Fruit fly (Drosophila melanogaster) whole organism, embryonic: ENCODE measurements around the gene Trm1.

ENCODE experiments used
- Atf6 ChIP-seq: fragments of 200-800 bp; sonication (Bioruptor generic); IDR thresholded peaks from 2 replicates; pipeline ENCODE4 v1.3.6; 2022; ENCODE audit warnings: missing biosample characterization, missing genetic modification characterization
- BtbVII ChIP-seq: fragments of 200-800 bp; sonication (Bioruptor generic); optimal IDR thresholded peaks from 3 replicates; lab custom pipeline; 2017; ENCODE audit warnings: missing biosample characterization, mild to moderate bottlenecking, missing genetic modification characterization
- CG10274 ChIP-seq: fragments of 200-800 bp; sonication (Bioruptor generic); optimal IDR thresholded peaks from 3 replicates; lab custom pipeline; 2017; ENCODE audit warnings: missing biosample characterization, mild to moderate bottlenecking, missing genetic modification characterization
- CG10654 ChIP-seq: fragments of 200-800 bp; sonication (Bioruptor generic); optimal IDR thresholded peaks from 2 replicates; lab custom pipeline; 2016; ENCODE audit warnings: missing biosample characterization, missing genetic modification characterization
- CG13123 ChIP-seq: fragments of 200-800 bp; sonication (Bioruptor generic); optimal IDR thresholded peaks from 2 replicates; lab custom pipeline; 2016; ENCODE audit warnings: missing biosample characterization, missing genetic modification characterization
- CG14710 ChIP-seq: fragments of 200-800 bp; sonication (Bioruptor generic); optimal IDR thresholded peaks from 3 replicates; lab custom pipeline; 2019; ENCODE audit warnings: missing biosample characterization, mild to moderate bottlenecking, missing genetic modification characterization, moderate library complexity
- CG15601 ChIP-seq: fragments of 200-800 bp; sonication (Bioruptor generic); optimal IDR thresholded peaks from 3 replicates; lab custom pipeline; 2019; ENCODE audit warnings: missing biosample characterization, mild to moderate bottlenecking, missing genetic modification characterization, moderate library complexity
- CG18262 ChIP-seq: fragments of 200-800 bp; optimal IDR thresholded peaks from 3 replicates; lab custom pipeline; 2019; ENCODE audit warnings: missing biosample characterization, mild to moderate bottlenecking, missing genetic modification characterization, moderate library complexity
- CG18476 ChIP-seq: fragments of 200-800 bp; sonication (Bioruptor generic); optimal IDR thresholded peaks from 2 replicates; lab custom pipeline; 2016; ENCODE audit warnings: missing biosample characterization, mild to moderate bottlenecking, missing genetic modification characterization
- CG2129 ChIP-seq: fragments of 200-800 bp; sonication (Bioruptor generic); IDR thresholded peaks from 2 replicates; pipeline ENCODE4 v1.3.6; 2022; ENCODE audit warnings: missing biosample characterization, missing genetic modification characterization; ENCODE audit not compliant: partially characterized antibody
- CG31388 ChIP-seq: fragments of 200-800 bp; sonication (Bioruptor generic); optimal IDR thresholded peaks from 2 replicates; lab custom pipeline; 2016; ENCODE audit warnings: missing biosample characterization, missing genetic modification characterization
- CG34376 ChIP-seq: fragments of 200-800 bp; sonication (Bioruptor generic); optimal IDR thresholded peaks from 2 replicates; lab custom pipeline; 2018; ENCODE audit warnings: missing biosample characterization, mild to moderate bottlenecking, missing genetic modification characterization
- CG3838 ChIP-seq: fragments of 200-800 bp; sonication (Bioruptor generic); optimal IDR thresholded peaks from 3 replicates; lab custom pipeline; 2016; ENCODE audit warnings: missing biosample characterization, missing genetic modification characterization
- CG5953 ChIP-seq: fragments of 200-800 bp; sonication (Bioruptor generic); IDR thresholded peaks from 2 replicates; pipeline ENCODE4 v1.3.6; 2022; ENCODE audit warnings: missing biosample characterization, missing genetic modification characterization
- CG6654 ChIP-seq: fragments of 200-800 bp; sonication (Bioruptor generic); optimal IDR thresholded peaks from 2 replicates; lab custom pipeline; 2017; ENCODE audit warnings: missing biosample characterization, mild to moderate bottlenecking, missing genetic modification characterization
- CG6689 ChIP-seq: fragments of 200-800 bp; sonication (Bioruptor generic); IDR thresholded peaks from 2 replicates; pipeline ENCODE4 v1.3.6; 2022; ENCODE audit warnings: missing biosample characterization, missing genetic modification characterization
- CG8765 ChIP-seq: fragments of 200-800 bp; sonication (Bioruptor generic); IDR thresholded peaks from 2 replicates; pipeline ENCODE4 v1.3.6; 2022; ENCODE audit warnings: missing biosample characterization, missing genetic modification characterization
- CG8944 ChIP-seq: fragments of 200-800 bp; sonication (Bioruptor generic); optimal IDR thresholded peaks from 3 replicates; lab custom pipeline; 2016; ENCODE audit warnings: missing biosample characterization, missing genetic modification characterization
- CG9876 ChIP-seq: fragments of 200-800 bp; sonication (Bioruptor generic); optimal IDR thresholded peaks from 2 replicates; lab custom pipeline; 2016; ENCODE audit warnings: missing biosample characterization, missing genetic modification characterization
- CTCF ChIP-seq: fragments of 200-800 bp; sonication (Bioruptor generic); optimal IDR thresholded peaks from 2 replicates; lab custom pipeline; 2017; ENCODE audit warnings: missing biosample characterization, mild to moderate bottlenecking, missing genetic modification characterization, moderate library complexity
- Opbp ChIP-seq: fragments of 200-800 bp; sonication (Bioruptor generic); IDR thresholded peaks from 3 replicates; pipeline ENCODE4 v1.3.6; 2022; ENCODE audit warnings: missing biosample characterization, missing genetic modification characterization; ENCODE audit not compliant: partially characterized antibody
- Sry-β ChIP-seq: fragments of 200-800 bp; sonication (Bioruptor generic); optimal IDR thresholded peaks from 2 replicates; lab custom pipeline; 2018; ENCODE audit warnings: missing biosample characterization, mild to moderate bottlenecking, missing genetic modification characterization, moderate library complexity
- ac ChIP-seq: fragments of 200-800 bp; sonication (Bioruptor generic); optimal IDR thresholded peaks from 3 replicates; lab custom pipeline; 2017; ENCODE audit warnings: missing biosample characterization, mild to moderate bottlenecking, missing genetic modification characterization
- aop ChIP-seq: fragments of 200-800 bp; sonication (Bioruptor generic); IDR thresholded peaks from 2 replicates; pipeline ENCODE4 v1.3.6; 2022; ENCODE audit warnings: missing biosample characterization, missing genetic modification characterization
- ara ChIP-seq: fragments of 200-800 bp; sonication (Bioruptor generic); IDR thresholded peaks from 2 replicates; pipeline ENCODE4 v1.3.6; 2022; ENCODE audit warnings: missing biosample characterization, missing genetic modification characterization
- ato ChIP-seq: fragments of 200-800 bp; sonication (Bioruptor generic); IDR thresholded peaks from 2 replicates; pipeline ENCODE4 v1.3.6; 2022; ENCODE audit warnings: missing biosample characterization, missing genetic modification characterization; ENCODE audit not compliant: partially characterized antibody
- bbx ChIP-seq: fragments of 200-800 bp; sonication (Bioruptor generic); IDR thresholded peaks from 2 replicates; pipeline ENCODE4 v1.3.6; 2022; ENCODE audit warnings: missing biosample characterization, missing genetic modification characterization; ENCODE audit not compliant: partially characterized antibody
- bowl ChIP-seq: fragments of 200-800 bp; sonication (Bioruptor generic); IDR thresholded peaks from 2 replicates; pipeline ENCODE4 v1.3.6; 2022; ENCODE audit warnings: missing biosample characterization, missing genetic modification characterization
- cg ChIP-seq: fragments of 200-800 bp; sonication (Bioruptor generic); optimal IDR thresholded peaks from 3 replicates; lab custom pipeline; 2019; ENCODE audit warnings: missing biosample characterization, mild to moderate bottlenecking, missing genetic modification characterization, moderate library complexity
- crp ChIP-seq, 2 experiments: fragments of 200-800 bp; sonication (Bioruptor generic); optimal IDR thresholded peaks; 2 replicates in 1 of 2; 3 replicates in 1 of 2; lab custom pipeline; 2017; ENCODE audit warnings: missing biosample characterization in 2 of 2, missing genetic modification characterization in 2 of 2, mild to moderate bottlenecking in 1 of 2, moderate library complexity in 1 of 2
- dysf ChIP-seq: fragments of 200-800 bp; sonication (Bioruptor generic); IDR thresholded peaks from 3 replicates; pipeline ENCODE4 v1.3.6; 2022; ENCODE audit warnings: missing biosample characterization, missing genetic modification characterization
- emc ChIP-seq: fragments of 200-800 bp; sonication (Bioruptor generic); optimal IDR thresholded peaks from 2 replicates; lab custom pipeline; 2016; ENCODE audit warnings: missing biosample characterization, missing genetic modification characterization
- esg ChIP-seq: fragments of 200-800 bp; sonication (Bioruptor generic); conservative IDR thresholded peaks from 2 replicates; pipeline ENCODE4 v1.3.6; 2022; ENCODE audit warnings: missing biosample characterization, missing genetic modification characterization
- grau ChIP-seq: fragments of 200-800 bp; optimal IDR thresholded peaks from 3 replicates; lab custom pipeline; 2019; ENCODE audit warnings: missing biosample characterization, mild to moderate bottlenecking, missing genetic modification characterization, moderate library complexity
- gsb ChIP-seq: fragments of 200-800 bp; sonication (Bioruptor generic); IDR thresholded peaks from 2 replicates; pipeline ENCODE4 v1.3.6; 2022; ENCODE audit warnings: missing biosample characterization, missing genetic modification characterization
- kni ChIP-seq: fragments of 200-800 bp; sonication (Bioruptor generic); optimal IDR thresholded peaks from 3 replicates; lab custom pipeline; 2017; ENCODE audit warnings: mild to moderate bottlenecking, missing biosample characterization, missing genetic modification reagents, missing genetic modification characterization
- lola ChIP-seq, 3 experiments: fragments of >200 bp in 2 of 3; fragments of 200-800 bp in 1 of 3; sonication (Bioruptor generic) in 1 of 3; optimal IDR thresholded peaks; 2 replicates each; lab custom pipeline; 2017 to 2019; ENCODE audit warnings: missing biosample characterization in 3 of 3, missing genetic modification characterization in 3 of 3, mild to moderate bottlenecking in 1 of 3, moderate library complexity in 1 of 3
- maf-S ChIP-seq: fragments of 200-800 bp; sonication (Bioruptor generic); optimal IDR thresholded peaks from 2 replicates; lab custom pipeline; 2016; ENCODE audit warnings: missing biosample characterization, missing genetic modification characterization
- nerfin-2 ChIP-seq: fragments of 200-800 bp; sonication (Bioruptor generic); IDR thresholded peaks from 2 replicates; pipeline ENCODE4 v1.3.6; 2022; ENCODE audit warnings: missing biosample characterization, missing genetic modification characterization; ENCODE audit not compliant: partially characterized antibody
- pita ChIP-seq: fragments of 200-800 bp; sonication (Bioruptor generic); optimal IDR thresholded peaks from 2 replicates; lab custom pipeline; 2017; ENCODE audit warnings: missing biosample characterization, mild to moderate bottlenecking, missing genetic modification characterization
- psq ChIP-seq: fragments of 200-800 bp; sonication (Bioruptor generic); optimal IDR thresholded peaks from 2 replicates; lab custom pipeline; 2017; ENCODE audit warnings: missing biosample characterization, missing genetic modification characterization
- shn ChIP-seq: fragments of 200-800 bp; sonication (Bioruptor generic); optimal IDR thresholded peaks from 3 replicates; lab custom pipeline; 2016; ENCODE audit warnings: missing biosample characterization, missing genetic modification characterization
- stc ChIP-seq: fragments of 200-800 bp; sonication (Bioruptor generic); IDR thresholded peaks from 2 replicates; pipeline ENCODE4 v1.3.6; 2022; ENCODE audit warnings: missing biosample characterization, missing genetic modification characterization
- tgo ChIP-seq: fragments of 200-800 bp; sonication (Bioruptor generic); IDR thresholded peaks from 3 replicates; pipeline ENCODE4 v1.3.6; 2022; ENCODE audit warnings: missing biosample characterization, missing genetic modification characterization
- trh ChIP-seq: fragments of 200-800 bp; sonication (Bioruptor generic); optimal IDR thresholded peaks from 2 replicates; lab custom pipeline; 2016; ENCODE audit warnings: missing biosample characterization, missing genetic modification characterization
- twi ChIP-seq: fragments of 200-800 bp; optimal IDR thresholded peaks from 2 replicates; lab custom pipeline; 2019; ENCODE audit warnings: missing biosample characterization, mild to moderate bottlenecking, missing genetic modification characterization, moderate library complexity
- wor ChIP-seq: fragments of 200-800 bp; sonication (Bioruptor generic); IDR thresholded peaks from 2 replicates; pipeline ENCODE4 v1.3.6; 2022; ENCODE audit warnings: missing biosample characterization, missing genetic modification characterization
- zf30C ChIP-seq: fragments of 200-800 bp; sonication (Bioruptor generic); optimal IDR thresholded peaks from 3 replicates; lab custom pipeline; 2018; ENCODE audit warnings: missing biosample characterization, mild to moderate bottlenecking, missing genetic modification characterization
- zfh1 ChIP-seq: fragments of 200-800 bp; sonication (Bioruptor generic); IDR thresholded peaks from 3 replicates; pipeline ENCODE4 v1.3.6; 2022; ENCODE audit warnings: missing biosample characterization, missing genetic modification characterization

Gene Trm1

dm6 chr2L:12433712-12434534 lies 6.1 kb downstream of the Trm1 start, which contains the start of gene eRF3 (continued):
- TF ChIP-seq Sry-β (no peak), pita (GFP tag; lab: Kevin White, UChicago) (no peak), zfh1 (peak; percentile 23; the same call in 1 of the 3 replicates), CG3838 (no peak), psq (GFP tag; lab: Kevin White, UChicago) (peak; percentile 35), BtbVII (peak; percentile 47), CG34376 (no peak), gsb (GFP tag; lab: Robert Waterston, UW) (peak; percentile 53; the same call in 1 of the 2 replicates), CG31388 (peak; percentile 18), wor (peak; percentile 63; the same call in 1 of the 2 replicates), tgo (GFP tag; lab: Robert Waterston, UW) (peak; percentile 85), CG18262 (tag; lab: Kevin White, UChicago) (peak; percentile 91), esg (GFP tag; lab: Robert Waterston, UW) (peak; percentile 79), aop (GFP tag; lab: Robert Waterston, UW) (no peak), crp (GFP tag; optimal IDR thresholded peaks at IDR 0.05; lab: Kevin White, UChicago) (no peak), ato (GFP tag; lab: Robert Waterston, UW) (no peak), CG6689 (peak; percentile 82), trh (GFP tag; lab: Kevin White, UChicago) (peak; percentile 33), CG13123 (GFP tag; lab: Kevin White, UChicago) (peak; percentile 57), CG5953 (GFP tag; lab: Robert Waterston, UW) (no peak), ac (GFP tag; lab: Kevin White, UChicago) (no peak), zf30C (GFP tag; lab: Kevin White, UChicago) (no peak), CG15601 (tag; lab: Kevin White, UChicago) (peak; percentile 81), CG6654 (no peak), CG10274 (GFP tag; lab: Kevin White, UChicago) (no peak), kni (GFP tag; lab: Kevin White, UChicago) (no peak), CG2129 (GFP tag; lab: Robert Waterston, UW) (peak; percentile 22; the same call in 1 of the 2 replicates), twi (tag; lab: Kevin White, UChicago) (peak; percentile 75), grau (tag; lab: Kevin White, UChicago) (peak; percentile 87), CG10654 (GFP tag; lab: Kevin White, UChicago) (peak; percentile 77), Opbp (GFP tag; lab: Robert Waterston, UW) (0 out of 3 replicates have a peak, but pooled peaks have one; percentile 29), maf-S (GFP tag; lab: Kevin White, UChicago) (no peak), CG18476 (GFP tag; lab: Kevin White, UChicago) (peak; percentile 41), emc (GFP tag; lab: Kevin White, UChicago) (no peak), CG8765 (peak; percentile 51), lola (GFP tag; optimal IDR thresholded peaks at IDR 0.05; lab: Kevin White, UChicago) (peak in 1 of 3 experiments; percentile 88), CG14710 (tag; lab: Kevin White, UChicago) (peak; percentile 91), CG8944 (no peak), CTCF (GFP tag; lab: Kevin White, UChicago) (no peak), Atf6 (GFP tag; lab: Robert Waterston, UW) (peak; percentile 75), bbx (GFP tag; lab: Robert Waterston, UW) (no peak; the same call in 1 of the 2 replicates), dysf (peak; percentile 86; the same call in 2 of the 3 replicates), ara (GFP tag; lab: Robert Waterston, UW) (peak; percentile 39; the same call in 1 of the 2 replicates), stc (GFP tag; lab: Robert Waterston, UW) (peak; percentile 54; the same call in 1 of the 2 replicates), cg (GFP tag; lab: Kevin White, UChicago) (no peak), CG9876 (GFP tag; lab: Kevin White, UChicago) (no peak), shn (GFP tag; lab: Kevin White, UChicago) (no peak), bowl (GFP tag; lab: Robert Waterston, UW) (no peak), nerfin-2 (GFP tag; lab: Robert Waterston, UW) (peak; percentile 13)
